Worm (Caenorhabditis elegans): Measurements from ENCODE around the gene F59B2.9.
"Not testable (repeated sequence)": the region's sequence is repeated elsewhere in the genome, so short reads cannot be mapped to it uniquely, and the experiment has no call there.

Gene F59B2.9

DNA sequence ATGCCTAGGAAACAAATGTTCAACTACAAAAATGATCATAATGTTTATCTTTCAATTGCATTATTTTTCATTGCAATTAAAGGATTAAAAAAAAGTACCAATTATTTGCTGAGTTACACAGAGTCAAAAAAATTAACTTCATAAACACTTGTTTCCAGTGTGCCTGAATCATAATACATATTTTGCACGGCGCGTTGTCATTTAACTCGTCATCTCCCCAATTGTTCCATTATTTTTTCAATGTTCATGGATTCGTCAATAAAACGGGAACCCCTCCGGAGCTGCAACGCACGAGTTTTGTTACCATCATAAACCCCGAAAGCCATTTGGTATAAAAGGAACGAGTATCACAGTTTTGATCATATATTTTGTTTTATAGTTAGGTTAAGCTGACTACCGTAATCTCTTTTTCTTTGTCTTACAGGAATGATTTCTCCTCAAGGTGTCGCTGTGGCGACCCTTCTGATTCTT lies 5.0 kb upstream of the F59B2.9 start, which contains the start of gene F59B2.12:
F59B2.12 (plus strand) TSS at position 421 of the 471 bp plus-strand sequence.
- no peak for TF ChIP-seq ceh-9 (tag; optimal IDR thresholded peaks at IDR 0.05)
- TF ChIP-seq ztf-11 (tag; optimal IDR thresholded peaks at IDR 0.05) = no peak
- no peak for TF ChIP-seq mml-1 (tag; optimal IDR thresholded peaks at IDR 0.05)
- no peak for TF ChIP-seq elt-2 (tag; optimal IDR thresholded peaks at IDR 0.05)
- TF ChIP-seq snpc-4 (tag; optimal IDR thresholded peaks at IDR 0.05) = no peak
- TF ChIP-seq nhr-25 (tag; optimal IDR thresholded peaks at IDR 0.05) = no peak
- TF ChIP-seq tbx-2 (tag; optimal IDR thresholded peaks at IDR 0.05) = no peak
- no peak for TF ChIP-seq ama-1 (optimal IDR thresholded peaks at IDR 0.05)
- no peak for TF ChIP-seq nhr-76 (tag; optimal IDR thresholded peaks at IDR 0.05)
- no peak for TF ChIP-seq fkh-2 (tag; optimal IDR thresholded peaks at IDR 0.05)
- TF ChIP-seq skn-1 (tag; optimal IDR thresholded peaks at IDR 0.05) = no peak
- TF ChIP-seq egl-27 (tag; optimal IDR thresholded peaks at IDR 0.05) = no peak
- no peak for TF ChIP-seq lsy-12 (tag; optimal IDR thresholded peaks at IDR 0.05)
- TF ChIP-seq nhr-12 (tag; optimal IDR thresholded peaks at IDR 0.05) = no peak

DNA sequence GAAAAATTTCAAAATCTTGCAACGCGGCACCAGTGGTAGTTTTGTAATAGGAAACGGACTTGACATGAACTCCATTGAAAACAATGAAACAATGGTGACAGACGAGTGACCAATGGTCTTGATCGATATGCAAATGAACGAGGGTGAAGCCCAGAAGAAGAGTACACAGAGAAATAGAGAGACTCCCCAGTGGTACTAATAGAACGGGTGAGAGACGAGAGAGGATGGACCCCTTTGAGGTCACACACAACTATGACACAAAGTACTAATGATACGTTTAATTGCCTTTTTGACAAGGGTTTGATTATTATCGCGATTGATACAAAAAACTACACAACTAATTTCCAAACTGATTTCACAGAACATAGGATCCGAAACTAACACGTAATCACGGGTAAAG lies 2.2 kb downstream of the F59B2.9 start, which contains the start of gene F59B2.8:
F59B2.8 (minus strand) TSS at position 151 of the 400 bp plus-strand sequence.
- TF ChIP-seq snpc-4 (tag; optimal IDR thresholded peaks at IDR 0.05) = no peak
- TF ChIP-seq fos-1 (tag; optimal IDR thresholded peaks at IDR 0.05) = no peak
- TF ChIP-seq R02D3.7 (tag; optimal IDR thresholded peaks at IDR 0.05) = no peak
- no peak for TF ChIP-seq ama-1 (optimal IDR thresholded peaks at IDR 0.05)
- TF ChIP-seq nhr-76 (tag; optimal IDR thresholded peaks at IDR 0.05) = no peak

DNA sequence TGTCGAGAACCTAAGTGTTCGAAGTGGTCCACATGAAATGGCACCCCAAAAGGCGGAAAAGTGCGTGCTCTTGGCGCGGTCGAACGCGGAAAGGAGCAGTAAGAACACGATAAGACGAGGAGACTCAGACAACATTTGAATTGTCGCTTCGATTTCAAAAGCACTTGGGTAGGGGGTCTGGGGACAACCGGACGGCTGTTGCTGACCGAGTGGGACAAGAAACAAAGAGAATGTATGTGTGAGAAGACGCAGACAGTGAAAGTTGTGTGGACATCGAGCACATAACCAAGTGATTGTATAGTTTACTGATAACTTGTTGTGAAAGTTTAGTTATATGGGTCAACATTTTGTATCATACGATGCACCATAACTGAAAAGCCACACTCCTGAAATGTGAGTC lies 5.0 kb downstream of the F59B2.9 start:
- TF ChIP-seq pha-4 (tag; optimal IDR thresholded peaks at IDR 0.05) (peak; percentile 70), nfya-1 (tag; optimal IDR thresholded peaks at IDR 0.05; ENCODE audit: insufficient read depth) (peak; percentile 12), egl-5 (tag; optimal IDR thresholded peaks at IDR 0.05) (peak; percentile 27), nhr-12 (tag; optimal IDR thresholded peaks at IDR 0.05) (no peak), mdl-1 (tag; optimal IDR thresholded peaks at IDR 0.05) (no peak), nhr-28 (tag; optimal IDR thresholded peaks at IDR 0.05) (no peak), lin-39 (tag; optimal IDR thresholded peaks at IDR 0.05) (peak; percentile 39), elt-2 (tag; optimal IDR thresholded peaks at IDR 0.05) (peak; percentile 61), snpc-4 (tag; optimal IDR thresholded peaks at IDR 0.05) (no peak), pqm-1 (tag; optimal IDR thresholded peaks at IDR 0.05) (peak; percentile 53), nhr-237 (tag; optimal IDR thresholded peaks at IDR 0.05) (no peak)

DNA sequence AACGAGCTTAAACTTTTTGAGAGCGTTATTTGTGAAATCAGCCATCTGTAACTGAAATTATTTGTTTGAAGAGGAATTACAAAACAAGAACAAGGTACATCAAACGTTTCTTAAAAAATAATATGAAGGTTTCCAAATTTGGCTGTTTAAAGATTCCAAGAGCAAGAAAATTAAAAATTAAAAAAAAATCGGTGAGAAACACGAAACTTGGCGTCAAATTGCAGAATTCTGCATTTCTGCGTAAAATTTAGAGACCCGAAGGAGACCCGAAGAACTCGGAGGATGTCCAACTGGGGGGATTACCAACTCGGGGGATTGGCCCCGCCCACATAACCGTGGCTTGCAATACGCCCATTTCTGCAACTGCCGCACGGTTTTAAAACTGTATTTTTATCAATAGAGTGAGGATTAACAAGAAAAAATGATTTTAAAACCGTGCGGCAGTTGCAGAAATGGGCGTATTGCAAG lies 6.3 kb downstream of the F59B2.9 start, which contains the start of gene rab-6.1:
rab-6.1 (minus strand) TSS at position 51 of the 468 bp plus-strand sequence.
- not testable (repeated sequence) for TF ChIP-seq nhr-67 (tag; optimal IDR thresholded peaks at IDR 0.05); ama-1 (optimal IDR thresholded peaks at IDR 0.05); egl-27 (tag; optimal IDR thresholded peaks at IDR 0.05)

DNA sequence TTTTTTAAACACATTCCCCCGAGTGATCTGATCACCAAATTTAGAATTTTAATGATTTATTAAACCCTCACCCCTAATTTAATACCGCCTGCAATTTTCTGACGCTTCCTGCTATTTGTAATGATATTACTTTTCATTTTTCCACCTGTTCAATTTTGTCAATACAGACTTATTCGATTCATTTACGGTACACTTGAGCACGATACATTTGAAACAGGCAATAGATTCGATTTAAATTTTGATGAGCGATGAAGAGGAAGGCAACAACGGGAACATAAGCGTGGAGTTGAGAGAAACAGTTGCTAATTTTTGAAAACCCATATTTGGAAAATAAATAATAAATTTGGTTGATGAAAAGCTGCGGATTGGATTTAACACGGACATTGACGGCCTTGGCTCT lies 7.6 kb downstream of the F59B2.9 start:
- TF ChIP-seq mml-1 (tag; optimal IDR thresholded peaks at IDR 0.05) (no peak), nhr-12 (tag; optimal IDR thresholded peaks at IDR 0.05) (no peak), ztf-4 (tag; optimal IDR thresholded peaks at IDR 0.05) (no peak), fkh-10 (GFP tag; optimal IDR thresholded peaks at IDR 0.05) (no peak), fkh-2 (tag; optimal IDR thresholded peaks at IDR 0.05) (no peak), egl-27 (tag; optimal IDR thresholded peaks at IDR 0.05) (no peak), mdl-1 (tag; optimal IDR thresholded peaks at IDR 0.05) (no peak), tbx-2 (tag; optimal IDR thresholded peaks at IDR 0.05) (no peak), lin-39 (tag; optimal IDR thresholded peaks at IDR 0.05) (no peak), lin-15B (tag; optimal IDR thresholded peaks at IDR 0.05) (no peak), ceh-9 (tag; optimal IDR thresholded peaks at IDR 0.05) (no peak), pqm-1 (tag; optimal IDR thresholded peaks at IDR 0.05) (no peak), egl-5 (tag; optimal IDR thresholded peaks at IDR 0.05) (no peak), lsy-12 (tag; optimal IDR thresholded peaks at IDR 0.05) (no peak)

DNA sequence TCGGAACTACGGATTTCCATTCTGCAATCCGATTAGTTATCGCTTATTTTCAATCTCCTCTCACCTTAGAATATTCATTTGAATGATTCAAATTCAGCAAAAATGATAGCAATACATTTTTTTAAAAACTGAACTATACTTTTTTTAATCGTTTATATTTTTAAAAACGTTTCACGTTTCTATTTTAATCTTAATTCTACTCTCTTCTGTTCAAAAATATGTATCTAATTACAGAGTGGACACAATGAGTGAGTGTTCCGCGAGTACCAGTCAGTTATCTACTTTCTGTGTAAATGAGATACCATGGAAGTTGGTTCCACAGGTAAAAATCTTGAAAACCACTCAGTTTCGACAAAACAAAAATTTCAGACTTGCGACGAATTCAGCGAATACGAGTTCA lies 9.7 kb downstream of the F59B2.9 start, which contains the start of the genes F59B2.15 and zif-1:
F59B2.15 (minus strand) TSS at position 101 of the 400 bp plus-strand sequence.
zif-1 (plus strand) TSS at position 235 of the 400 bp plus-strand sequence.
- TF ChIP-seq ztf-11 (tag; optimal IDR thresholded peaks at IDR 0.05) (no peak), eor-1 (tag; optimal IDR thresholded peaks at IDR 0.05) (no peak), nhr-237 (tag; optimal IDR thresholded peaks at IDR 0.05) (no peak), nhr-23 (tag; optimal IDR thresholded peaks at IDR 0.05) (no peak)
